Worm (Caenorhabditis elegans): ENCODE data around the gene puf-3.

puf-3 gene

ce11 chrIV:13521785-13522184 is 9.8 kb upstream of the puf-3 start, which contains the start of gene dcap-2:
dcap-2 (minus strand) TSS chrIV:13521870.
- TF ChIP-seq snpc-4 (GFP tag; optimal IDR thresholded peaks at IDR 0.05) (no peak), snpc-4 (tag; optimal IDR thresholded peaks at IDR 0.05) (peak in 1 of 4 experiments; percentile 15), snpc-1.3 (tag; optimal IDR thresholded peaks at IDR 0.05; ENCODE audit: insufficient read depth) (no peak), lag-1 (GFP tag; IDR thresholded peaks at IDR 0.05) (no peak), let-526 (GFP tag; IDR thresholded peaks at IDR 0.05) (no peak), ZK185.1 (tag; optimal IDR thresholded peaks at IDR 0.05; ENCODE audit: poor library complexity, severe bottlenecking) (no peak)

ce11 chrIV:13513010-13513409 is 1.0 kb upstream of the puf-3 start:
- peak; percentile 52 for TF ChIP-seq him-1 (tag; optimal IDR thresholded peaks at IDR 0.05)
- TF ChIP-seq nfyb-1 (GFP tag; IDR thresholded peaks at IDR 0.05), result no peak
- peak; percentile 61 for TF ChIP-seq F33H1.4 (GFP tag; IDR thresholded peaks at IDR 0.05)
- TF ChIP-seq tbx-9 (tag; optimal IDR thresholded peaks at IDR 0.05; ENCODE audit: borderline replicate concordance), result no peak
- no peak for TF ChIP-seq T26A5.8 (tag; optimal IDR thresholded peaks at IDR 0.05)
- peak; percentile 59 for TF ChIP-seq madf-6 (GFP tag; IDR thresholded peaks at IDR 0.05)
- TF ChIP-seq snpc-4 (GFP tag; optimal IDR thresholded peaks at IDR 0.05), result no peak
- peak in 1 of 4 experiments; percentile 66 for TF ChIP-seq snpc-4 (tag; optimal IDR thresholded peaks at IDR 0.05)
- peak; percentile 69; the same call in 1 of the 2 replicates for TF ChIP-seq attf-6 (GFP tag; IDR thresholded peaks at IDR 0.05)
- TF ChIP-seq ztf-26 (tag; optimal IDR thresholded peaks at IDR 0.05), result no peak
- TF ChIP-seq repo-1 (tag; optimal IDR thresholded peaks at IDR 0.05), result no peak
- TF ChIP-seq hsf-1 (GFP tag; IDR thresholded peaks at IDR 0.05), result no peak
- TF ChIP-seq attf-5 (GFP tag; optimal IDR thresholded peaks at IDR 0.05), result no peak
- TF ChIP-seq snpc-1.1 (tag; optimal IDR thresholded peaks at IDR 0.05; ENCODE audit: insufficient read depth), result no peak
- no peak for TF ChIP-seq dpl-1 (GFP tag; optimal IDR thresholded peaks at IDR 0.05)
- TF ChIP-seq ztf-18 (tag; optimal IDR thresholded peaks at IDR 0.05), result no peak
- no peak for TF ChIP-seq lsy-27 (tag; optimal IDR thresholded peaks at IDR 0.05; ENCODE audit: borderline replicate concordance, insufficient read depth)
- peak; percentile 68 for TF ChIP-seq lsl-1 (GFP tag; optimal IDR thresholded peaks at IDR 0.05)

ce11 chrIV:13510049-13510448 is 1.9 kb downstream of the puf-3 start:
- TF ChIP-seq let-526 (GFP tag; IDR thresholded peaks at IDR 0.05) (no peak), madf-6 (GFP tag; IDR thresholded peaks at IDR 0.05) (peak; percentile 83), tbp1 (GFP tag; optimal IDR thresholded peaks at IDR 0.05) (peak; percentile 32), rec-8 (tag; optimal IDR thresholded peaks at IDR 0.05) (no peak), lin-54 (GFP tag; optimal IDR thresholded peaks at IDR 0.05) (peak; percentile 62), attf-6 (GFP tag; IDR thresholded peaks at IDR 0.05) (peak; percentile 92), atf-7 (tag; optimal IDR thresholded peaks at IDR 0.05) (peak; percentile 3), dpl-1 (GFP tag; optimal IDR thresholded peaks at IDR 0.05) (no peak), xnd-1 (tag; optimal IDR thresholded peaks at IDR 0.05) (peak; percentile 48), C17E4.6 (GFP tag; IDR thresholded peaks at IDR 0.05) (0 out of 2 replicates have a peak, but pooled peaks have one; percentile 54), hsf-1 (GFP tag; IDR thresholded peaks at IDR 0.05) (peak; percentile 76), Y53G8AR.9 (GFP tag; conservative IDR thresholded peaks at IDR 0.05) (peak; percentile 76; the same call in 1 of the 2 replicates), athp-1 (tag; optimal IDR thresholded peaks at IDR 0.05) (peak; percentile 61), hrde-1 (tag; optimal IDR thresholded peaks at IDR 0.05; ENCODE audit: borderline replicate concordance) (peak; percentile 91), him-1 (tag; optimal IDR thresholded peaks at IDR 0.05) (peak; percentile 62), ztf-18 (tag; optimal IDR thresholded peaks at IDR 0.05) (peak; percentile 33), Y56A3A.18 (GFP tag; IDR thresholded peaks at IDR 0.05) (peak; percentile 14; the same call in 1 of the 2 replicates), snpc-1.1 (tag; optimal IDR thresholded peaks at IDR 0.05; ENCODE audit: insufficient read depth) (peak; percentile 47), pbrm-1 (GFP tag; IDR thresholded peaks at IDR 0.05) (peak; percentile 29; the same call in 1 of the 2 replicates), B0035.1 (tag; optimal IDR thresholded peaks at IDR 0.05) (no peak), F52B5.7 (tag; optimal IDR thresholded peaks at IDR 0.05) (peak; percentile 34), madf-3 (GFP tag; IDR thresholded peaks at IDR 0.05) (0 out of 2 replicates have a peak, but pooled peaks have one; percentile 2), lin-26 (GFP tag; IDR thresholded peaks at IDR 0.05) (peak; percentile 74; the same call in 1 of the 2 replicates), F33H1.4 (GFP tag; IDR thresholded peaks at IDR 0.05) (0 out of 2 replicates have a peak, but pooled peaks have one; percentile 20), F49E8.2 (tag; optimal IDR thresholded peaks at IDR 0.05; ENCODE audit: insufficient read depth) (peak; percentile 66), B0336.3 (GFP tag; IDR thresholded peaks at IDR 0.05) (peak; percentile 78; the same call in 1 of the 2 replicates), F39B2.1 (GFP tag; IDR thresholded peaks at IDR 0.05) (peak; percentile 25; the same call in 1 of the 2 replicates), cebp-1 (GFP tag; IDR thresholded peaks at IDR 0.05) (no peak), cebp-1 (tag; optimal IDR thresholded peaks at IDR 0.05) (peak; percentile 38)

All from whole organism, young adult.